Worm (Caenorhabditis elegans): ENCODE measurements around the gene cest-7.

Gene cest-7

ce11 chrX:12207078-12207477 is 22.7 kb upstream of the cest-7 start:
- TF ChIP-seq nhr-237 (tag; optimal IDR thresholded peaks at IDR 0.05) (no peak), unc-62 (GFP tag; optimal IDR thresholded peaks at IDR 0.05 in 1 of 2) (peak in 1 of 2 experiments; percentile 90), unc-62 (tag; optimal IDR thresholded peaks at IDR 0.05) (no peak), Y105C5A.15 (GFP tag; IDR thresholded peaks at IDR 0.05) (no peak), rbr-2 (tag; optimal IDR thresholded peaks at IDR 0.05) (peak; percentile 10), F26F4.8 (GFP tag; conservative IDR thresholded peaks at IDR 0.05) (no peak)

- no peak for TF ChIP-seq dmd-8 (GFP tag; IDR thresholded peaks at IDR 0.05)
- TF ChIP-seq zfp-2 (tag; optimal IDR thresholded peaks at IDR 0.05): no peak
- no peak for TF ChIP-seq T26A8.4 (GFP tag; IDR thresholded peaks at IDR 0.05)
- TF ChIP-seq ceh-62 (tag; optimal IDR thresholded peaks at IDR 0.05): no peak
- peak; percentile 24 for TF ChIP-seq lin-39 (tag; optimal IDR thresholded peaks at IDR 0.05)
- no peak for TF ChIP-seq ceh-28 (tag; optimal IDR thresholded peaks at IDR 0.05)
- peak; percentile 51 for TF ChIP-seq dmd-6 (GFP tag; IDR thresholded peaks at IDR 0.05)
- no peak for TF ChIP-seq hmg-1.1 (GFP tag; IDR thresholded peaks at IDR 0.05)
- no peak for TF ChIP-seq T20F7.1 (GFP tag; optimal IDR thresholded peaks at IDR 0.05)
- TF ChIP-seq pqm-1 (tag; optimal IDR thresholded peaks at IDR 0.05): peak; percentile 33
- TF ChIP-seq lsy-2 (tag; optimal IDR thresholded peaks at IDR 0.05): peak in 1 of 2 experiments; percentile 10
- no peak for TF ChIP-seq F49E8.2 (tag; optimal IDR thresholded peaks at IDR 0.05; ENCODE audit: borderline replicate concordance)
- TF ChIP-seq gei-8 (GFP tag; optimal IDR thresholded peaks at IDR 0.05): no peak
- no peak for TF ChIP-seq daf-16 (GFP tag; optimal IDR thresholded peaks at IDR 0.05)
- TF ChIP-seq daf-16 (tag; optimal IDR thresholded peaks at IDR 0.05): peak; percentile 65
- TF ChIP-seq mep-1 (tag; optimal IDR thresholded peaks at IDR 0.05): peak; percentile 40
- TF ChIP-seq tra-1 (GFP tag; IDR thresholded peaks at IDR 0.05): 0 out of 2 replicates have a peak, but pooled peaks have one; percentile 28
- TF ChIP-seq ceh-32 (tag; optimal IDR thresholded peaks at IDR 0.05; ENCODE audit: poor library complexity): no peak
- peak; percentile 73 for TF ChIP-seq aha-1 (tag)
- no peak for TF ChIP-seq ceh-82 (tag; optimal IDR thresholded peaks at IDR 0.05)
- peak; percentile 59 for TF ChIP-seq nhr-28 (tag; optimal IDR thresholded peaks at IDR 0.05)
- peak; percentile 45 for TF ChIP-seq dve-1 (tag; optimal IDR thresholded peaks at IDR 0.05; ENCODE audit: insufficient read depth)
- no peak for TF ChIP-seq lin-13 (GFP tag; optimal IDR thresholded peaks at IDR 0.05)
- TF ChIP-seq lin-15B (tag; optimal IDR thresholded peaks at IDR 0.05): no peak
- peak in 1 of 2 experiments; percentile 97 for TF ChIP-seq unc-62 (GFP tag; optimal IDR thresholded peaks at IDR 0.05 in 1 of 2)
- no peak for TF ChIP-seq unc-62 (tag; optimal IDR thresholded peaks at IDR 0.05)
- TF ChIP-seq madf-5 (GFP tag; IDR thresholded peaks at IDR 0.05): no peak
- no peak for TF ChIP-seq pha-4 (GFP tag; IDR thresholded peaks at IDR 0.05)
- TF ChIP-seq pha-4 (tag; optimal IDR thresholded peaks at IDR 0.05): no peak
Observed at ce11 chrX:12210145-12211032, 19.4 kb upstream of the cest-7 start.

- no peak for TF ChIP-seq arid-1 (GFP tag; conservative IDR thresholded peaks at IDR 0.05)
- TF ChIP-seq unc-62 (GFP tag; optimal IDR thresholded peaks at IDR 0.05 in 1 of 2): peak in 1 of 2 experiments; percentile 86
- TF ChIP-seq unc-62 (tag; optimal IDR thresholded peaks at IDR 0.05): no peak
Observed at ce11 chrX:12212801-12213200, 16.9 kb upstream of the cest-7 start, which contains the start of gene cab-1. TSS of gene cab-1 (minus strand) at chrX:12212901.

ce11 chrX:12216943-12217342 is 12.8 kb upstream of the cest-7 start, which contains the start of gene C23H4.8:
TSS of gene C23H4.8 (plus strand) at chrX:12217243.
- TF ChIP-seq lsy-2 (tag; optimal IDR thresholded peaks at IDR 0.05): no peak
- no peak for TF ChIP-seq hlh-30 (tag; optimal IDR thresholded peaks at IDR 0.05; ENCODE audit: insufficient read depth)
